Worm (Caenorhabditis elegans): Measurements from ENCODE around the gene R148.5.

The R148.5 gene

DNA sequence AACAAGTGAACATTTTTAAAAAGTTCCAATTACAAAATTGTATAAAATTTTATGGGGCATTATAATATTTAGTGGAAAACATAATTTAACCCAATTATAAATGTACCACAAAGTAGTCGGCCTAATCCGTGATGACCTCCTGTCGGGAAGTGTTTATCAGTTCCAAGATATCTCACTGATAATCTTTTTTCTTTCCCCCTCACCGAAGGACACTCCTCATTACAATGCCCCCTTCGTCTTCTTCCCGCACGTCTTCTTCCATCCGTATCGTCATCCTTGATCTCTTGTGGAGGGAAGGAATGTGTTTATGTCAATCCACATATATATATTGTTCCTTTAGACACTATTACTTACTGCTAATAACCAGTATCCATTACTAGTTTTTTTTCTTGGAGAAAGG lies at the start of gene R148.5:
Gene R148.5 (plus strand): TSS at position 331 of the 400 bp plus-strand sequence.
- TF ChIP-seq klf-2 (GFP tag; conservative IDR thresholded peaks at IDR 0.05) (no peak), cog-1 (tag; optimal IDR thresholded peaks at IDR 0.05) (no peak), ztf-29 (GFP tag; IDR thresholded peaks at IDR 0.05) (no peak), ztf-23 (GFP tag; IDR thresholded peaks at IDR 0.05) (no peak), med-1 (GFP tag; optimal IDR thresholded peaks at IDR 0.05; ENCODE audit: insufficient read depth) (no peak), tab-1 (GFP tag; IDR thresholded peaks at IDR 0.05) (no peak), T22C8.4 (GFP tag; IDR thresholded peaks at IDR 0.05) (no peak), ref-1 (GFP tag; conservative IDR thresholded peaks at IDR 0.05) (no peak), flt-1 (GFP tag; IDR thresholded peaks at IDR 0.05) (no peak)

DNA sequence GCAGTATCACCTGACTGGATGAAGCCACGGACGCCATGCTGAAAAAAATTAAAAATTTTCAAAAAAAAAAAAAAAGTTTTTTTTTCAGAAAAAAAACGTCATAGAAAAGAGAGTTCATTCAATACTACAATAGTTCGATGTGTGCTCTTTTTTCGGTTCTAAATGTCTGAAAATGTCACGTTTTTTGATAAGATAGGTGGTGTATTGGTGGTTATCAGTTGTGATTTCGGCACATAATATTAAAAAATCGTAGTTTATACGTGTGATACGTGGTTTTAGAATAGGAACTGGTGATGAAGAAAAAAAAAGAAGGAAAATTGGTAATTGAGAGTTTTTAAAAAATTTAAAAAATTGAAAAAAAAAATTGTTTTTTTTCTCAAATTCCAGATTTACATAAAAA lies 48.5 kb upstream of the R148.5 start:
- no peak for TF ChIP-seq ref-1 (GFP tag; conservative IDR thresholded peaks at IDR 0.05)
- TF ChIP-seq tab-1 (GFP tag; IDR thresholded peaks at IDR 0.05), result no peak
- TF ChIP-seq flt-1 (GFP tag; IDR thresholded peaks at IDR 0.05), result no peak
- TF ChIP-seq klf-2 (GFP tag; conservative IDR thresholded peaks at IDR 0.05), result no peak
- no peak for TF ChIP-seq ztf-23 (GFP tag; IDR thresholded peaks at IDR 0.05)
- TF ChIP-seq cog-1 (tag; optimal IDR thresholded peaks at IDR 0.05), result no peak
- TF ChIP-seq ztf-29 (GFP tag; IDR thresholded peaks at IDR 0.05), result no peak

DNA sequence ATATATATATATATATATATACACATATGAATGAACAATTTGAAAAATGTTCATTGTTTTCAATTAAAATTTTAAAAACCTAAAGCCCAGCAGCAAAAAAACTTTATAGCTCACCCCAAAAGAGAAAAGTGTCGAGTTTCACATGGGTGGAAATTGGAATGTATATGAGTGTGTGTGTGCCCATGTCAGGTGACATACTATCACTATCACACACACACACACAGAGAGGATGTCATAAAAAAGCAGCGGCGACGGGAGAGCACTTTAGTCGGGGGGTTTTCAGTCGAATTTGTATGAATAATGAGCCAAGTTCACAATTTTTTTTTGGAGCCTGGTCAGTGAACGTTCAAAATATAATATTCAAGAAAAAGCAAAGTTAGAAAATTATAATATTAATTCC lies 45.5 kb upstream of the R148.5 start:
- no peak for TF ChIP-seq tab-1 (GFP tag; IDR thresholded peaks at IDR 0.05)
- no peak for TF ChIP-seq klf-2 (GFP tag; conservative IDR thresholded peaks at IDR 0.05)
- no peak for TF ChIP-seq ref-1 (GFP tag; conservative IDR thresholded peaks at IDR 0.05)
- no peak for TF ChIP-seq ztf-23 (GFP tag; IDR thresholded peaks at IDR 0.05)
- no peak for TF ChIP-seq ztf-29 (GFP tag; IDR thresholded peaks at IDR 0.05)
- no peak for TF ChIP-seq med-1 (GFP tag; optimal IDR thresholded peaks at IDR 0.05; ENCODE audit: insufficient read depth)

DNA sequence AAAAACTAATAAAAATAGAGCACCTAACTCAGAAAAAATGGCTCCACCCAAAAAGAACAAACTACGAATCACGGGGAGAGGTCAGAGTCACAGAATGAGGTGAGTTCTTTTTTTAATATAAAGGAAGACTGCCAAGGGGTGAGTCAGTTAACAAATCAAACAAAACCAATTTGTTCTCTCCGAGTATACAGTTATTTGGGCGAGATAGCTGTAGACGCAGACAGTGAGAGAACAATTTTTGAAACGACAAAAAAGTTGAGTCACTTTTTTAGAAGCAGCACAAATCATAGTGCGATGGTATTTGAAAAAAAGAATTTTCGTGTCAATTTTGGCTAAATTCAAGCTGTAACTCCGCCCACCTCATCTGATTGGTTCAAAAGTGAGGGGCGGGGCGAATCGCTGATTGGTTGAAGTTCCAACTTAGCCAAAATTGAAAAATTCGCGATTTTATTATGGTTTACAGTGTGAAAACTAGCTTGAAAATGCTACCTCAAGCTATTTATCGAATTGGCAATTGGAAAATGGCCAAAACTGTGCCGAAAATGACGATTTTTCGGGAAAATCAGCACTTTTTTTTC lies 41.1 kb upstream of the R148.5 start:
- TF ChIP-seq cog-1 (tag; optimal IDR thresholded peaks at IDR 0.05) (no peak), ztf-23 (GFP tag; IDR thresholded peaks at IDR 0.05) (no peak), flt-1 (GFP tag; IDR thresholded peaks at IDR 0.05) (0 out of 2 replicates have a peak, but pooled peaks have one; percentile 24)

DNA sequence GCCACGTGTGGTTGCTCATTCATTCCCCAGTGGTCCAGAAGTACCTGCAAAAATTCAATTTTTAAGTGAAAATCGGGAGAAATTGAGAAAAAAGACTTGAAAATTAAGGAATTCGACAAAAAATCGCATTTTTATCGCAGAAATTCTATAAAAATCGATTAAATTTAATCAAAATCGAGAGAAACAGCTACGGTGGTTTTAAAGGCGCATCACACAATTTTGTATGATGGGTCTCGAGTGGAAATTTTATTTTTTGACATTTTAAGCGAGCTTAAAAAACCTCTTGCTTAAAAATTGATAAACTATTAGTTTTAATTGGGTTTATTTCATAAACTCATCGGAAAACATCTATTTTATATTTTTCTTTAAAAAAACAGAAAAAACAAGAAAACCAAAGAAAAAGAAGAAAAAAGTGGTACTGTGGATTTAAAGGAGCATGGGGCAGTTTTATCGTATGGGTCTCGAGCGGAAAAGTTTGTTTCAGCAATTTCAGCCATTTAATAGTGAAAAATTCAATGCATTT lies 38.3 kb upstream of the R148.5 start, which contains the start of gene nipa-1:
Gene nipa-1 (minus strand): TSS at position 51 of the 523 bp plus-strand sequence.
- TF ChIP-seq flt-1 (GFP tag; IDR thresholded peaks at IDR 0.05), result no peak
- no peak for TF ChIP-seq ztf-23 (GFP tag; IDR thresholded peaks at IDR 0.05)
- TF ChIP-seq klf-2 (GFP tag; conservative IDR thresholded peaks at IDR 0.05), result no peak
- no peak for TF ChIP-seq T22C8.4 (GFP tag; IDR thresholded peaks at IDR 0.05)
- no peak for TF ChIP-seq ref-1 (GFP tag; conservative IDR thresholded peaks at IDR 0.05)
- TF ChIP-seq med-1 (GFP tag; optimal IDR thresholded peaks at IDR 0.05; ENCODE audit: insufficient read depth), result no peak
- no peak for TF ChIP-seq cog-1 (tag; optimal IDR thresholded peaks at IDR 0.05)
- no peak for TF ChIP-seq ztf-29 (GFP tag; IDR thresholded peaks at IDR 0.05)
- TF ChIP-seq tab-1 (GFP tag; IDR thresholded peaks at IDR 0.05), result no peak

DNA sequence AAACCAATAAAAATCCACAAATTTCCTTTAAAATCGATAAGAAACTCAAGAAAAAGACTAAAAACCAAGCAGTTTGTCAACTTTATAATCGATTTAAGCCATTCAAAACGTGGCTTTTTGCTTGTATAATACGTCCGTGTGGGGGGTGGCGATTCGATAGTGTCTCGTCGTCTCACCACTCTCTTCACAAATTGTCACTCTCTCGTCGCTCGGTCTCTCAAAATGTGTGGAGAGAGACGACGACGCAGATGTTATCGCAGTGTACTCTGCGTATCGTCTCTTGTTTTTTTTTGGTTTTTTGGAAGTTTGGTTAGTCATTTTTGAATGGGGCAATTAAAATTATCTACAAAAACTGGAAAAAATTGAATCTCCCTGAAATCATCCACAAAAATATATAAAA lies 37.8 kb upstream of the R148.5 start:
- TF ChIP-seq ref-1 (GFP tag; conservative IDR thresholded peaks at IDR 0.05) (no peak), tab-1 (GFP tag; IDR thresholded peaks at IDR 0.05) (no peak), ztf-29 (GFP tag; IDR thresholded peaks at IDR 0.05) (no peak)

DNA sequence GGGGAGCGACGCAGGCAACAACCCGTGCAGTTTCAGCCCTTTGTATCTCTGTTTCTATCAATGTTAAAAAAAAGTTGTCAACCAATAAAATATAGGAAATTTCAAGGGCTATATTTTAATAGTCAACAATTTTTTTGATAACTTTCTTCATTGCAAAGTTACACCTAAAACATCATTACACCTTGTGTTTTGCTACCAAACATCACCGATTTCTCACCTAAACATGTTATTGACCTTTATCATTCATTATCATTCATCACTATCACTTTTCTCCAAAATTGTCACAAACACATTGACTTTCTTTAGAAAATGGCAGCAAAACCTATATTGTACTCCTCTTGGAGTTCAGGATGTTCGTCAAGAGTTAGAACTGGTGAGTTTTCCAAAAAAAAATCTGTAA lies 36.4 kb upstream of the R148.5 start, which contains the start of gene Y53G8B.1:
Gene Y53G8B.1 (plus strand): TSS at position 242 of the 400 bp plus-strand sequence.
- TF ChIP-seq flt-1 (GFP tag; IDR thresholded peaks at IDR 0.05) (no peak), ztf-23 (GFP tag; IDR thresholded peaks at IDR 0.05) (no peak), tab-1 (GFP tag; IDR thresholded peaks at IDR 0.05) (no peak), T22C8.4 (GFP tag; IDR thresholded peaks at IDR 0.05) (no peak), ztf-29 (GFP tag; IDR thresholded peaks at IDR 0.05) (no peak), ref-1 (GFP tag; conservative IDR thresholded peaks at IDR 0.05) (no peak), cog-1 (tag; optimal IDR thresholded peaks at IDR 0.05) (no peak), med-1 (GFP tag; optimal IDR thresholded peaks at IDR 0.05; ENCODE audit: insufficient read depth) (no peak), klf-2 (GFP tag; conservative IDR thresholded peaks at IDR 0.05) (no peak)

DNA sequence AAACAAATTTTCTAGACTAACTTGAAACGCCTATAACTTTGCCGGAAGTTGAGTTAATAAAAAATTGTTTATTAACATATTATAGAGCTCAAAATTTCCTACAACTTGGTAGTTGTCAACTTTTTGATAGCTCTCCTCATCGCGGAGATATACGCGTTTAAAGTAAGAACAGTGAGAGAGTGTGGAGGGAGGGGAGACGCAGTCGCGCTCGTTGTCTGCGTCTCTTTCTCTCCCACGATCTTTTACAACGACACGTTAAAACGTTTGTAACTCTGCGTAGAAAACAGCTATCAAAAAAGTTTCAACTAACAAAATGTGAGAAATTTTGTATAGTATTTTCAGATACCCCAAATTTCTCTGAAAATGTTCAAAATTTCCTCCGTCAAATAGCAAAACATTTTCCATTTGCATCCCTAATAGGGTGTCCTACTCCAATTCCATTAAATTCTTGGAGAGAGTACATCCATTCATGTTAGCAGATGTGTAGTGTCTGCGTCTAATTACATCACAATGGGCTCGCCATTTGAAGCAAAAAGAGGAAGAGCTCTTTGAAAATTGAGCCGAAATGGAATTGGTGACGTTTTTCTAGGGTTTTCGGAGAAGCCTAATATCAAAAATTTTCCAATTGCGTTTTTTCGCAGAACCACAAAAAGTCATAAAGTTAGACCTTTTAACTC lies 29.0 kb upstream of the R148.5 start:
- TF ChIP-seq klf-2 (GFP tag; conservative IDR thresholded peaks at IDR 0.05), result no peak
- TF ChIP-seq med-1 (GFP tag; optimal IDR thresholded peaks at IDR 0.05; ENCODE audit: insufficient read depth), result no peak

DNA sequence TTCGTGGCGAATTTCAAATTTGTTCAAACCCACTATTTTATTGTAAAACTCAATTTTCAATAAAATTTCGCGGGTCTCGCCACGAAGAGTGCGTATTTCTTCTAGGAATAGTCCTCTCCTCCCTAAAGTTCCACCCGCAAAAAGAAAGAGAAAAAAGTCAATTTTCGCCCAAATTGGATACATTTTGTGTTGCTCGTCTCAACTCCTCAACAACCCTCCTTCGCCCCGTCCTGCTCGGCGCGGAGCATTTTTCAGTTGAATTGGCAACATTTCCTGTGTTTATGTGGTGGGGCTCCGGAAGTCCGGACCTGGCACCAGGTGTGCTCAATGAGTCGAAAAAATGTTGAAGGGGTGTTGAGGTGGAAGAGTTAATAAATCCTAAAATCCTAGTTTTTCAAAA lies 27.4 kb upstream of the R148.5 start:
- TF ChIP-seq ztf-23 (GFP tag; IDR thresholded peaks at IDR 0.05), result no peak
- TF ChIP-seq T22C8.4 (GFP tag; IDR thresholded peaks at IDR 0.05), result no peak
- no peak for TF ChIP-seq flt-1 (GFP tag; IDR thresholded peaks at IDR 0.05)
- TF ChIP-seq ref-1 (GFP tag; conservative IDR thresholded peaks at IDR 0.05), result no peak
- TF ChIP-seq tab-1 (GFP tag; IDR thresholded peaks at IDR 0.05), result no peak
- no peak for TF ChIP-seq cog-1 (tag; optimal IDR thresholded peaks at IDR 0.05)
- no peak for TF ChIP-seq klf-2 (GFP tag; conservative IDR thresholded peaks at IDR 0.05)
- TF ChIP-seq ztf-29 (GFP tag; IDR thresholded peaks at IDR 0.05), result no peak
- no peak for TF ChIP-seq med-1 (GFP tag; optimal IDR thresholded peaks at IDR 0.05; ENCODE audit: insufficient read depth)

DNA sequence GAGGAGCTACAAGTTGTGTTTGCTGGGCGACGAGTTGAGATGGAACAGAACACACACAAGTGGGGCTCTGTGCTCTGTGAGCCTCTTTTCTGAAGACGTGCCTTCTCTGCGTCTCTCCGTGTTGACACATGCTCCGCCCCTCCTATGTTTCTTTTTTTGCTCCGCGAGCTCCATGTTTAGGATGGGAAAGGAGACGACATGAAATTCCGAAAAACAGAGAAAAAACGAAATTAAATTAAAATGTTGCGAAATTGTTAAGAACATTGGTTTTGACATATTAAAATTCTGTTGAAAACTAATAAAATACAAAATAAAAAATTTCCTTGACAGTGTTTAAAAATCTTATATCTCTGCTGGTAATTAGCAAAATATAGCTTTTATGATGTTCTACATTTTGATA lies 26.3 kb upstream of the R148.5 start, which contains the start of gene mec-12:
Gene mec-12 (minus strand): TSS at position 91 of the 400 bp plus-strand sequence.
- TF ChIP-seq tab-1 (GFP tag; IDR thresholded peaks at IDR 0.05), result no peak
- TF ChIP-seq T22C8.4 (GFP tag; IDR thresholded peaks at IDR 0.05), result no peak

Measured in whole organism, midembryonic.